Worm (Caenorhabditis elegans) whole organism, young adult: ENCODE data around the gene fbxa-65.

ENCODE experiments used
- F33H1.4 ChIP-seq: fragments of 200-800 bp; sonication (Bioruptor generic); IDR thresholded peaks from 2 replicates; pipeline ENCODE4 v1.3.6; 2022; ENCODE audit warnings: missing genetic modification reagents, missing genetic modification characterization, missing compliant biosample characterization
- F37B4.10 ChIP-seq: fragments of 200-800 bp; sonication (Bioruptor generic); IDR thresholded peaks from 2 replicates; pipeline ENCODE4 v1.3.6; 2022; ENCODE audit warnings: missing genetic modification characterization, missing compliant biosample characterization
- F39B2.1 ChIP-seq: fragments of 200-800 bp; sonication (Bioruptor generic); IDR thresholded peaks from 2 replicates; pipeline ENCODE4 v1.3.6; 2022; ENCODE audit warnings: missing genetic modification reagents, missing genetic modification characterization, missing compliant biosample characterization
- K11D2.4 ChIP-seq: fragments of 200-800 bp; sonication (Bioruptor generic); IDR thresholded peaks from 2 replicates; pipeline ENCODE4 v1.3.6; 2022; ENCODE audit warnings: missing genetic modification reagents, missing genetic modification characterization, missing compliant biosample characterization
- K12H6.12 ChIP-seq: fragments of 200-800 bp; sonication (Bioruptor generic); optimal IDR thresholded peaks from 2 replicates; lab custom pipeline; 2018; ENCODE audit warnings: mild to moderate bottlenecking, missing genetic modification characterization, missing compliant biosample characterization
- T26A5.8 ChIP-seq: sonication (generic microtip); optimal IDR thresholded peaks from 2 replicates; lab custom pipeline; 2016; ENCODE audit warnings: missing genetic modification characterization, missing compliant biosample characterization
- Y53G8AR.9 ChIP-seq: fragments of 200-800 bp; sonication (Bioruptor generic); conservative IDR thresholded peaks from 2 replicates; pipeline ENCODE4 v1.3.6; 2022; ENCODE audit warnings: missing genetic modification reagents, missing genetic modification characterization, missing compliant biosample characterization
- Y79H2A.3 ChIP-seq: fragments of 200-800 bp; sonication (Bioruptor generic); conservative IDR thresholded peaks from 2 replicates; pipeline ENCODE4 v1.3.6; 2022; ENCODE audit warnings: missing genetic modification reagents, missing genetic modification characterization, missing compliant biosample characterization
- ama-1 ChIP-seq, 3 experiments: fragments of 150-350 bp in 1 of 3; sonication (generic microtip) in 2 of 3; optimal IDR thresholded peaks; 2 replicates each; lab custom pipeline; 2014 to 2018; ENCODE audit warnings: missing biosample characterization in 2 of 3, missing genetic modification characterization in 2 of 3, missing genetic modification reagents in 2 of 3
- aptf-2 ChIP-seq: fragments of 200-800 bp; sonication (Bioruptor generic); conservative IDR thresholded peaks from 2 replicates; pipeline ENCODE4 v1.3.6; 2022; ENCODE audit warnings: missing genetic modification reagents, missing genetic modification characterization, missing compliant biosample characterization
- atf-7 ChIP-seq: sonication (generic microtip); optimal IDR thresholded peaks from 2 replicates; lab custom pipeline; 2017; ENCODE audit warnings: mild to moderate bottlenecking, missing genetic modification characterization, missing compliant biosample characterization
- attf-5 ChIP-seq: fragments of 200-800 bp; sonication (Bioruptor generic); optimal IDR thresholded peaks from 2 replicates; lab custom pipeline; 2018; ENCODE audit warnings: mild to moderate bottlenecking, missing genetic modification characterization, missing compliant biosample characterization
- attf-6 ChIP-seq: fragments of 200-800 bp; sonication (Bioruptor generic); IDR thresholded peaks from 2 replicates; pipeline ENCODE4 v1.3.6; 2022; ENCODE audit warnings: missing genetic modification reagents, missing genetic modification characterization, missing compliant biosample characterization
- ceh-40 ChIP-seq: fragments of 200-800 bp; sonication (Bioruptor generic); IDR thresholded peaks from 2 replicates; pipeline ENCODE4 v1.3.6; 2022; ENCODE audit warnings: missing genetic modification characterization, missing compliant biosample characterization
- ceh-58 ChIP-seq: fragments of 200-800 bp; sonication (Bioruptor generic); IDR thresholded peaks from 2 replicates; pipeline ENCODE4 v1.3.6; 2022; ENCODE audit warnings: missing genetic modification characterization, missing compliant biosample characterization
- ceh-91 ChIP-seq: fragments of 200-800 bp; sonication (Bioruptor generic); IDR thresholded peaks from 2 replicates; pipeline ENCODE4 v1.3.6; 2022; ENCODE audit warnings: missing genetic modification reagents, missing genetic modification characterization, missing compliant biosample characterization
- chd-7 ChIP-seq: sonication (generic microtip); optimal IDR thresholded peaks from 2 replicates; lab custom pipeline; 2016; ENCODE audit warnings: mild to moderate bottlenecking, missing genetic modification characterization, moderate library complexity, missing compliant biosample characterization
- dox-1 ChIP-seq: fragments of 200-800 bp; sonication (Bioruptor generic); IDR thresholded peaks from 2 replicates; pipeline ENCODE4 v1.3.6; 2022; ENCODE audit warnings: missing genetic modification reagents, missing genetic modification characterization, missing compliant biosample characterization
- dpl-1 ChIP-seq: fragments of 150-350 bp; optimal IDR thresholded peaks from 2 replicates; lab custom pipeline; 2014; ENCODE audit warnings: missing biosample characterization, missing genetic modification reagents, missing genetic modification characterization
- egl-18 ChIP-seq: fragments of 200-800 bp; sonication (Bioruptor generic); IDR thresholded peaks from 2 replicates; pipeline ENCODE4 v1.3.6; 2022; ENCODE audit warnings: missing genetic modification reagents, missing genetic modification characterization, missing compliant biosample characterization
- hlh-26 ChIP-seq: fragments of 200-800 bp; sonication (Bioruptor generic); conservative IDR thresholded peaks from 2 replicates; pipeline ENCODE4 v1.3.6; 2022; ENCODE audit warnings: missing genetic modification reagents, missing genetic modification characterization, missing compliant biosample characterization
- hmg-1.2 ChIP-seq: fragments of 200-800 bp; sonication (Bioruptor generic); IDR thresholded peaks from 2 replicates; pipeline ENCODE4 v1.3.6; 2022; ENCODE audit warnings: missing genetic modification reagents, missing genetic modification characterization, missing compliant biosample characterization
- hsf-1 ChIP-seq: fragments of 200-800 bp; sonication (Bioruptor generic); IDR thresholded peaks from 2 replicates; pipeline ENCODE4 v1.3.6; 2022; ENCODE audit warnings: missing genetic modification reagents, missing genetic modification characterization, missing compliant biosample characterization
- let-526 ChIP-seq: fragments of 200-800 bp; sonication (Bioruptor generic); IDR thresholded peaks from 2 replicates; pipeline ENCODE4 v1.3.6; 2022; ENCODE audit warnings: missing genetic modification reagents, missing genetic modification characterization, missing compliant biosample characterization
- madf-3 ChIP-seq: fragments of 200-800 bp; sonication (Bioruptor generic); IDR thresholded peaks from 2 replicates; pipeline ENCODE4 v1.3.6; 2022; ENCODE audit warnings: missing genetic modification reagents, missing genetic modification characterization, missing compliant biosample characterization
- madf-6 ChIP-seq: fragments of 200-800 bp; sonication (Bioruptor generic); IDR thresholded peaks from 2 replicates; pipeline ENCODE4 v1.3.6; 2022; ENCODE audit warnings: missing genetic modification reagents, missing genetic modification characterization, missing compliant biosample characterization
- mes-4 ChIP-seq: sonication (generic microtip); optimal IDR thresholded peaks from 2 replicates; lab custom pipeline; 2016; ENCODE audit warnings: missing genotype, missing genetic modification characterization, missing compliant biosample characterization
- mxl-1 ChIP-seq: sonication (generic microtip); optimal IDR thresholded peaks from 2 replicates; lab custom pipeline; 2016; ENCODE audit warnings: missing genetic modification characterization, missing compliant biosample characterization
- nfya-1 ChIP-seq: sonication (generic microtip); optimal IDR thresholded peaks from 2 replicates; lab custom pipeline; 2017; ENCODE audit warnings: antibody characterized with exemption, missing compliant biosample characterization, missing genetic modification characterization, borderline replicate concordance; ENCODE audit not compliant: insufficient read depth
- nfya-2 ChIP-seq: fragments of 200-800 bp; sonication (Bioruptor generic); IDR thresholded peaks from 2 replicates; pipeline ENCODE4 v1.3.6; 2022; ENCODE audit warnings: missing genetic modification reagents, missing genetic modification characterization, missing compliant biosample characterization
- nhr-27 ChIP-seq: fragments of 200-800 bp; sonication (Bioruptor generic); optimal IDR thresholded peaks from 2 replicates; lab custom pipeline; 2018; ENCODE audit warnings: mild to moderate bottlenecking, missing genetic modification characterization, moderate library complexity, missing compliant biosample characterization
- rcor-1 ChIP-seq: fragments of 200-800 bp; sonication (Bioruptor generic); IDR thresholded peaks from 2 replicates; pipeline ENCODE4 v1.3.6; 2022; ENCODE audit warnings: missing genetic modification reagents, missing genetic modification characterization, missing compliant biosample characterization
- rec-8 ChIP-seq, 2 experiments: sonication (generic microtip); optimal IDR thresholded peaks; 2 replicates each; lab custom pipeline; 2016; ENCODE audit warnings: mild to moderate bottlenecking in 2 of 2, missing genetic modification characterization in 2 of 2, missing genetic modification reagents in 2 of 2, missing genotype in 2 of 2, missing biosample characterization in 1 of 2, missing compliant biosample characterization in 1 of 2, moderate library complexity in 1 of 2
- repo-1 ChIP-seq: sonication (generic microtip); optimal IDR thresholded peaks from 2 replicates; lab custom pipeline; 2017; ENCODE audit warnings: mild to moderate bottlenecking, missing genetic modification characterization, missing compliant biosample characterization
- rpc-1 ChIP-seq, 2 experiments: fragments of 150-350 bp in 1 of 2; sonication (generic microtip) in 1 of 2; optimal IDR thresholded peaks; 2 replicates each; lab custom pipeline; 2014 to 2018; ENCODE audit warnings: missing biosample characterization in 1 of 2, missing genetic modification characterization in 1 of 2, missing genetic modification reagents in 1 of 2, missing genotype in 1 of 2
- sptf-2 ChIP-seq: fragments of 200-800 bp; sonication (Bioruptor generic); optimal IDR thresholded peaks from 2 replicates; lab custom pipeline; 2018; ENCODE audit warnings: mild to moderate bottlenecking, missing genetic modification characterization, missing compliant biosample characterization
- unc-62 ChIP-seq: fragments of 150-350 bp; optimal IDR thresholded peaks from 2 replicates; lab custom pipeline; 2014; ENCODE audit warnings: missing biosample characterization, missing genetic modification reagents, missing genetic modification characterization
- ztf-18 ChIP-seq: sonication (generic microtip); optimal IDR thresholded peaks from 2 replicates; lab custom pipeline; 2016; ENCODE audit warnings: missing genotype, mild to moderate bottlenecking, missing genetic modification characterization, missing compliant biosample characterization
- ztf-25 ChIP-seq: fragments of 200-800 bp; sonication (Bioruptor generic); IDR thresholded peaks from 2 replicates; pipeline ENCODE4 v1.3.6; 2022; ENCODE audit warnings: missing genetic modification reagents, missing genetic modification characterization, missing compliant biosample characterization
- ztf-3 ChIP-seq: fragments of 200-800 bp; sonication (Bioruptor generic); optimal IDR thresholded peaks from 2 replicates; lab custom pipeline; 2018; ENCODE audit warnings: mild to moderate bottlenecking, missing genetic modification characterization, missing compliant biosample characterization
- ztf-6 ChIP-seq: fragments of 200-800 bp; sonication (Bioruptor generic); IDR thresholded peaks from 2 replicates; pipeline ENCODE4 v1.3.6; 2022; ENCODE audit warnings: missing genetic modification reagents, missing genetic modification characterization, missing compliant biosample characterization

fbxa-65 gene

DNA sequence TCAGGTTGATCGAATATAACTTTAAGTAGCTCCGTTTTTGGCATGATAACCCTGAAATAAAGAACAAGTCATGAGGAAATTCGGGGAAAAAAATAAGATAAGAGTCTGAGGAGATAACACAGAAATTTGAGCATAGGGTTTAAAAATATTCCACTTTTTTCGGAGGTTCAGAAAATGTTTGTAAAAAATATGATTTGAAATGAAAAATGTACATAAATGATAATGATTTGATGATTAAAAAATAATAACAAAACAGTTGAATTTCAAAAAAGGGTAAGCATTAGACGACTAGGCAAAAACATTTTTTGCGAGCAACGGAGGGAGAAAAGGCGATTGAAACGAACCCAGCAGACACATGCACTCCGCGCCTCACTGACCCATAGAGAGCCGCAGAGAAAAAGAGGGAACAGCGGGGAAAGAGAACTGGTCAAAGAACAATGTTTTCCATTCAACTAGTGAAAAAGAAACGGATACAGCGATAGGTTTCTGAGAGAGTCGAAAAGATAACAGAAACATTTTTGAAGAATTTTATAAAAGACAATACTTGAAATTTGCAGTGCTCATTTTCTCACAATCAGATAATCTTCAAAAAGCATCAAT, 34.1 kb downstream of the fbxa-65 start, which contains the start of gene arrd-18 (continued):
- TF ChIP-seq nfya-1 (tag; lab: Kevin White, UChicago) (no peak), ama-1 (optimal IDR thresholded peaks at IDR 0.05; lab: Kevin White, UChicago) (no peak), ama-1 (GFP tag; optimal IDR thresholded peaks at IDR 0.05; lab: Kevin White, UChicago) (no peak), madf-3 (GFP tag; lab: Robert Waterston, UW) (no peak), attf-6 (no peak), rcor-1 (GFP tag; lab: Robert Waterston, UW) (peak; percentile 66), mes-4 (tag; lab: Kevin White, UChicago) (no peak), mxl-1 (tag; lab: Kevin White, UChicago) (no peak), K12H6.12 (tag; lab: Kevin White, UChicago) (no peak), rpc-1 (optimal IDR thresholded peaks at IDR 0.05; lab: Kevin White, UChicago) (no peak), rpc-1 (tag; optimal IDR thresholded peaks at IDR 0.05; lab: Kevin White, UChicago) (no peak), attf-5 (GFP tag; lab: Kevin White, UChicago) (peak; percentile 11), aptf-2 (GFP tag; lab: Robert Waterston, UW) (no peak), hmg-1.2 (GFP tag; lab: Robert Waterston, UW) (peak; percentile 74; the same call in 1 of the 2 replicates), dox-1 (GFP tag; lab: Robert Waterston, UW) (peak; percentile 86), ztf-6 (no peak), ceh-91 (GFP tag; lab: Robert Waterston, UW) (no peak), nfya-2 (GFP tag; lab: Robert Waterston, UW) (no peak), ztf-3 (GFP tag; lab: Kevin White, UChicago) (no peak), hlh-26 (GFP tag; lab: Robert Waterston, UW) (no peak), chd-7 (tag; lab: Kevin White, UChicago) (no peak), sptf-2 (GFP tag; lab: Kevin White, UChicago) (no peak), atf-7 (tag; lab: Kevin White, UChicago) (no peak)

DNA sequence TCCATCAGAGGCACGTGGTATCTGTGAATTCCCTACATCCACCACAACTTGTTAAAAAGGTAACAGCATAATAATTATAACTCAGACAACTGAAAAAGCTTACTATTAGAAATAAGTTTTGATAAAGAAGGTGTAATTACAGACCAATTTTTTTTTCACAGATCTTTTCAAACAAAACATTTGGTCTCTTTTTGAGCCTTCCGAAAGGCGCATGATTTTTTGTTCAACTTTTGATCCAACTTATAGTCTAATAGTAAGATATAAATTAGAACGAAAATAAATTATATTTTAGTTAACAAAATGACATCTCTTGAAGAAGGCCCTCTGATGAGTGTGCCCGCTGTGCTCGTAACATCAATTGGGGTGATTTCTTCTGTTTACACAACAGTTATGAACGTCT, 38.1 kb downstream of the fbxa-65 start, which contains the start of gene srbc-3:
Gene srbc-3 (plus strand): TSS at position 301 of the 400 bp plus-strand sequence.
- no peak for TF ChIP-seq T26A5.8 (tag; lab: Kevin White, UChicago)

DNA sequence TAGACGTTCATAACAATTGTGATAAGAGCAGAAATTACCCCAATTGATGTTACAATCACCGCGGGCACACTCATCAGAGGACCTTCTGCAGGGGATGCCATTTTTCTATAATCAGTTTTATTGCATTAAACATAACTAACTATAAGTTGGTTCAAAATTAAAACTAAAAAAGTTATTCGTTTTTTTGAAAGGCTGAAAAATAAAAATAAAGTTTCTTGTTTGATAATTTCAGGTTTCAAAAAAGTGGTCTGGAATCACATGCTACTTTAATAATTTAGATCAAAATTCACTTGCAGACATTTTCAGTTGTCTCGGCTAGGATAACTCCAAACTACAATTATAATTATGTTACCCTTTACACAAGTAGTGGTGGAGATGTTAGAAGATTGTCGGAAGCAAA, 44.4 kb downstream of the fbxa-65 start, which contains the start of gene srbc-1:
Gene srbc-1 (minus strand): TSS at position 101 of the 400 bp plus-strand sequence.
- TF ChIP-seq dpl-1 (GFP tag; lab: Kevin White, UChicago) (no peak), F39B2.1 (GFP tag; lab: Robert Waterston, UW) (no peak), unc-62 (GFP tag; lab: Kevin White, UChicago) (no peak), ceh-58 (GFP tag; lab: Robert Waterston, UW) (no peak)

DNA sequence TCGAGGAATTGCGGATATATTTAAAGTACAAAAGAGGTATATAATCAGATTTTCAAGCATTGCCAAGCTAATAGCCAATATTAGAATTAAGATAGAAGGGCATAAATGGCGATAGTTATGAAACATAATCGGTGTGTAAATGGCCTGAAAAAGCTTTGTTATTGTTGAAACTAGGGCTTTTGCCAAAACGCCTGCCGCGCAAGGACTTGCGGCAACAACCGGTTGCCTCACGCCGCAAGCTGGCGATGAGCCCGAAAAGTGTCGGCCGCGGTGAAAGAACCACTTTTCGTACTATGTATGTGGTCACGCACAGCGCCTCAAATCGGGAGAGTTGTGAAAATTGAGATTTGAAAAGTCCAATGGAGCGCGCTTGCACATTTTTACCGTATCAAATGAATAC, 46.8 kb downstream of the fbxa-65 start:
- TF ChIP-seq ztf-18 (tag; lab: Kevin White, UChicago) (no peak), egl-18 (peak; percentile 66; the same call in 1 of the 2 replicates), let-526 (0 out of 2 replicates have a peak, but pooled peaks have one; percentile 22), ztf-25 (GFP tag; lab: Robert Waterston, UW) (0 out of 2 replicates have a peak, but pooled peaks have one; percentile 36)

DNA sequence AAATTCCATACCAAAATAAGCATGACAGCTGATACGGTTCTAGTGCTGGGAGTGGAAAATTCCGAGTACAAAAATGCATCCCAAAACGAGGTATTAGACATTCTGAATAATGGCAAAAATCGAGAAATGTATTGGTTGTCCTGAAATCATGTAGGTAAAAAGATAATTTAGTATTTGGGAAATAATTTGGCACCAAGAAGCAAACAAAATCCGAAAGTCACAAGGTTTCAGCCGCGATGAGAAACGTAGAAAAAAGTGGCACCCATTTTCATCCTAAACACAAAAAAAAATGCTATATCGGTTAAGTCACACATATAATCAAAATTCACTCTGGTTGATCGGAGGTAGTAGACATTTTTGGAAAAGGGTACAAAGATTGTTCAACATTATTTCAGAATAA, 48.5 kb downstream of the fbxa-65 start, which contains the start of gene srx-122:
Gene srx-122 (minus strand): TSS at position 101 of the 400 bp plus-strand sequence.
- no peak for TF ChIP-seq madf-6 (GFP tag; lab: Robert Waterston, UW)
- TF ChIP-seq attf-5 (GFP tag; lab: Kevin White, UChicago), result no peak
- no peak for TF ChIP-seq sptf-2 (GFP tag; lab: Kevin White, UChicago)
- no peak for TF ChIP-seq F33H1.4 (GFP tag; lab: Robert Waterston, UW)
- no peak for TF ChIP-seq ceh-40 (GFP tag; lab: Robert Waterston, UW)
- TF ChIP-seq K11D2.4 (GFP tag; lab: Robert Waterston, UW), result no peak
- no peak for TF ChIP-seq Y79H2A.3 (GFP tag; lab: Robert Waterston, UW)
- no peak for TF ChIP-seq Y53G8AR.9 (GFP tag; lab: Robert Waterston, UW)
- TF ChIP-seq hsf-1 (GFP tag; lab: Robert Waterston, UW), result no peak
- TF ChIP-seq nhr-27 (tag; lab: Kevin White, UChicago), result no peak
- TF ChIP-seq repo-1 (tag; lab: Kevin White, UChicago), result no peak
- no peak for TF ChIP-seq rec-8 (tag; optimal IDR thresholded peaks at IDR 0.05; lab: Kevin White, UChicago)
- TF ChIP-seq aptf-2 (GFP tag; lab: Robert Waterston, UW), result no peak
- no peak for TF ChIP-seq F37B4.10
- TF ChIP-seq, all 124 proteins: peak for 0
